Fruit fly (Drosophila melanogaster) whole organism, adult: Measurements from ENCODE around the gene CG42450.

Source experiments
- CG1620 ChIP-seq: fragments of 200-800 bp; sonication (Bioruptor generic); optimal IDR thresholded peaks from 2 replicates; lab custom pipeline; 2016; ENCODE audit warnings: missing biosample characterization, missing genetic modification characterization
- CG7045 ChIP-seq: fragments of 200-800 bp; sonication (Bioruptor generic); optimal IDR thresholded peaks from 2 replicates; lab custom pipeline; 2017; ENCODE audit warnings: missing biosample characterization, mild to moderate bottlenecking, missing genetic modification characterization
- CG7101 ChIP-seq: fragments of 200-800 bp; sonication (Bioruptor generic); optimal IDR thresholded peaks from 2 replicates; lab custom pipeline; 2018; ENCODE audit warnings: missing biosample characterization, mild to moderate bottlenecking, missing genetic modification characterization, moderate library complexity
- Crg-1 ChIP-seq: fragments of 200-800 bp; sonication (Bioruptor generic); optimal IDR thresholded peaks from 2 replicates; lab custom pipeline; 2016; ENCODE audit warnings: missing biosample characterization, missing genetic modification characterization
- bab1 ChIP-seq: fragments of 200-800 bp; sonication (Bioruptor generic); optimal IDR thresholded peaks from 3 replicates; lab custom pipeline; 2019; ENCODE audit warnings: missing biosample characterization, mild to moderate bottlenecking, missing genetic modification characterization, moderate library complexity
- cic ChIP-seq: fragments of 200-800 bp; sonication (Bioruptor generic); optimal IDR thresholded peaks from 2 replicates; lab custom pipeline; 2017; ENCODE audit warnings: missing biosample characterization, mild to moderate bottlenecking, missing genetic modification characterization, moderate library complexity

DNA sequence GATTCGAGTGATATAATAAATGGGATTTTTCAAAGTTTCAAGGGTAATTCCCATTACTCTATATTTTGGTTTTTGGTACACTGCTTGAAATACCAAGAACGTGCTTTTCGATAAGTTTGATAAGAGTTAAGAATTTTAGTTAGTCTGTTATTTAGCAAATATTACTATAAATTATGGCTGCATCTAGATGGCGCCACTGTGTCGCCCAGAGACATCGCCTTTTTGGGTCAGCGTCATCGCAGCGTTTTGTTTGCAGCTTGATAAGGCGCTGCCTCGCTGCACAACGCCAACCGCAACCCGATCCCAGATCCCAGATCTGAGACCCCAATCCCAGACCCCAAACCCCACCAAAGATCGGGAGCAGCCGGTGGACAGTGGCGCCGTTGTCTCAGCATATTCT, 25.4 kb downstream of the CG42450 start:
- TF ChIP-seq Crg-1 (GFP tag; lab: Kevin White, UChicago) (no peak), CG7101 (no peak), bab1 (GFP tag; lab: Kevin White, UChicago) (no peak), CG7045 (GFP tag; lab: Kevin White, UChicago) (no peak), CG1620 (no peak), cic (GFP tag; lab: Kevin White, UChicago) (no peak)
